Worm (Caenorhabditis elegans): ENCODE data around the gene nlp-43.
A peak's percentile ranks its signal among the peaks of the same experiment; 100 is the strongest.

nlp-43 gene

ce11 chrIII:5077150-5077814 is 35.1 kb downstream of the nlp-43 start, which contains the start of gene alh-1 (continued):
- TF ChIP-seq aha-1 (tag; optimal IDR thresholded peaks at IDR 0.05) (no peak), egl-13 (tag; optimal IDR thresholded peaks at IDR 0.05) (no peak), lin-14 (GFP tag; optimal IDR thresholded peaks at IDR 0.05) (peak; percentile 53)

- TF ChIP-seq tbx-2 (tag; optimal IDR thresholded peaks at IDR 0.05) = peak; percentile 86
- TF ChIP-seq pag-3 (tag; optimal IDR thresholded peaks at IDR 0.05; ENCODE audit: borderline replicate concordance, insufficient read depth) = no peak
- TF ChIP-seq isw-1 (GFP tag; IDR thresholded peaks at IDR 0.05) = no peak
- TF ChIP-seq C34B4.2 (tag; optimal IDR thresholded peaks at IDR 0.05) = no peak
- peak; percentile 94 for TF ChIP-seq nhr-71 (tag; optimal IDR thresholded peaks at IDR 0.05)
- TF ChIP-seq blmp-1 (tag; optimal IDR thresholded peaks at IDR 0.05) = peak; percentile 44
- no peak for TF ChIP-seq fkh-4 (tag; optimal IDR thresholded peaks at IDR 0.05; ENCODE audit: borderline replicate concordance)
- peak; percentile 32 for TF ChIP-seq nhr-11 (tag; optimal IDR thresholded peaks at IDR 0.05)
- TF ChIP-seq lin-35 (GFP tag; optimal IDR thresholded peaks at IDR 0.05) = peak; percentile 3 to 83
- no peak for TF ChIP-seq sox-4 (tag; optimal IDR thresholded peaks at IDR 0.05)
- TF ChIP-seq pqm-1 (tag; optimal IDR thresholded peaks at IDR 0.05) = no peak
- peak; percentile 25 for TF ChIP-seq ztf-4 (tag; optimal IDR thresholded peaks at IDR 0.05)
- no peak for TF ChIP-seq ama-1 (optimal IDR thresholded peaks at IDR 0.05)
- no peak for TF ChIP-seq unc-86 (tag; optimal IDR thresholded peaks at IDR 0.05)
- no peak for TF ChIP-seq ces-1 (GFP tag; optimal IDR thresholded peaks at IDR 0.05)
- TF ChIP-seq hlh-4 (tag; optimal IDR thresholded peaks at IDR 0.05) = no peak
- TF ChIP-seq lin-39 (tag; optimal IDR thresholded peaks at IDR 0.05) = no peak
- no peak for TF ChIP-seq nhr-28 (tag; optimal IDR thresholded peaks at IDR 0.05)
- TF ChIP-seq mef-2 (tag; optimal IDR thresholded peaks at IDR 0.05) = no peak
- TF ChIP-seq pax-3 (tag; optimal IDR thresholded peaks at IDR 0.05) = no peak
- TF ChIP-seq nhr-76 (tag; optimal IDR thresholded peaks at IDR 0.05) = no peak
- no peak for TF ChIP-seq ceh-90 (tag; optimal IDR thresholded peaks at IDR 0.05)
- no peak for TF ChIP-seq fos-1 (tag; optimal IDR thresholded peaks at IDR 0.05)
- no peak for TF ChIP-seq sup-37 (GFP tag; optimal IDR thresholded peaks at IDR 0.05)
- TF ChIP-seq hpl-2 (GFP tag; optimal IDR thresholded peaks at IDR 0.05) = no peak
- peak; percentile 46 to 60 for TF ChIP-seq lsy-2 (tag; optimal IDR thresholded peaks at IDR 0.05)
- no peak for TF ChIP-seq unc-62 (GFP tag; optimal IDR thresholded peaks at IDR 0.05)
- TF ChIP-seq sptf-1 (tag; optimal IDR thresholded peaks at IDR 0.05) = no peak
- no peak for TF ChIP-seq ets-5 (GFP tag; IDR thresholded peaks at IDR 0.05)
- peak in 3 of 6 experiments; percentile 18 to 95 (median 72) for TF ChIP-seq elt-3 (tag; optimal IDR thresholded peaks at IDR 0.05)
- no peak for TF ChIP-seq F16B12.6 (tag; optimal IDR thresholded peaks at IDR 0.05)
- peak; percentile 53 for TF ChIP-seq snpc-4 (tag; optimal IDR thresholded peaks at IDR 0.05)
- no peak for TF ChIP-seq ceh-88 (GFP tag; IDR thresholded peaks at IDR 0.05)
- no peak for TF ChIP-seq mab-9 (GFP tag; IDR thresholded peaks at IDR 0.05)
- peak; percentile 68 for TF ChIP-seq C16A3.4 (tag; optimal IDR thresholded peaks at IDR 0.05)
- TF ChIP-seq nhr-20 (tag; optimal IDR thresholded peaks at IDR 0.05) = peak; percentile 96
- no peak for TF ChIP-seq egl-27 (tag; optimal IDR thresholded peaks at IDR 0.05)
- TF ChIP-seq unc-98 (GFP tag; IDR thresholded peaks at IDR 0.05) = no peak
- peak; percentile 86 for TF ChIP-seq elt-2 (tag; optimal IDR thresholded peaks at IDR 0.05)
- TF ChIP-seq aly-2 (tag; optimal IDR thresholded peaks at IDR 0.05) = no peak
- peak; percentile 44 for TF ChIP-seq jun-1 (tag; optimal IDR thresholded peaks at IDR 0.05)
- peak; percentile 87 for TF ChIP-seq snu-23 (GFP tag; optimal IDR thresholded peaks at IDR 0.05)
- TF ChIP-seq dsc-1 (tag; optimal IDR thresholded peaks at IDR 0.05) = no peak
- no peak for TF ChIP-seq aha-1 (tag; optimal IDR thresholded peaks at IDR 0.05)
- TF ChIP-seq alr-1 (tag; optimal IDR thresholded peaks at IDR 0.05; ENCODE audit: borderline replicate concordance) = no peak
- TF ChIP-seq efl-3 (GFP tag; optimal IDR thresholded peaks at IDR 0.05) = no peak
- no peak for TF ChIP-seq lin-13 (GFP tag; optimal IDR thresholded peaks at IDR 0.05)
- peak; percentile 42; the same call in 1 of the 2 replicates for TF ChIP-seq grh-1 (GFP tag; IDR thresholded peaks at IDR 0.05)
- TF ChIP-seq nhr-47 (tag; optimal IDR thresholded peaks at IDR 0.05) = peak; percentile 80
Measured at ce11 chrIII:5078062-5078461, 35.9 kb downstream of the nlp-43 start.
